Worm (Caenorhabditis elegans): ENCODE results near the gene Y57G11C.1147.

DNA sequence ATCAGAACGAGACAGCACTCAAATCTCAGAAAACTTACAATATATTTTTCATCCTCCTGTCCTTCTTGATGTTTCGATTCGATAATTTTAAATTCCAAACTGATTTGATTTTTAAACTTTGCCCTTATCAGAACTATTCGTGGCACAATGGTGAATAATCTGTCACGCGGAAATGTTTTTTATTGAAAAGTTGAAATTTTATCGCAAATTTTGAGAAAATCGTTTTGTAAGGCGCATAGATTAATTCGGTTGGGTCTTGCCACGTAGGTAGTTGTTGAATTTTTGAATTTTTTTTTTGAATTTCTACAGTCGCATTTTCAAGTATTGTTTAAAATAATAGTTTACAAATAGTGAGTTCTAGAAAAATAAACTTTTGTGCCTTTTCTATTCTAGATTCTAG is 36.5 kb downstream of the Y57G11C.1147 start, which contains the start of gene ptp-5.2:
- no peak for TF ChIP-seq ceh-34 (tag; optimal IDR thresholded peaks at IDR 0.05)
- no peak for TF ChIP-seq F13H6.1 (tag; optimal IDR thresholded peaks at IDR 0.05)
- no peak for TF ChIP-seq ceh-19 (GFP tag; optimal IDR thresholded peaks at IDR 0.05)
- TF ChIP-seq dmd-4 (tag; optimal IDR thresholded peaks at IDR 0.05; ENCODE audit: borderline replicate concordance): no peak
- TF ChIP-seq zip-5 (tag; optimal IDR thresholded peaks at IDR 0.05): no peak
- no peak for TF ChIP-seq lim-6 (tag; optimal IDR thresholded peaks at IDR 0.05)
- no peak for TF ChIP-seq ceh-9 (tag; optimal IDR thresholded peaks at IDR 0.05)
- no peak for TF ChIP-seq odd-2 (tag; optimal IDR thresholded peaks at IDR 0.05)
- TF ChIP-seq ets-4 (tag; optimal IDR thresholded peaks at IDR 0.05): no peak
- no peak for TF ChIP-seq unc-55 (GFP tag; optimal IDR thresholded peaks at IDR 0.05)
- TF ChIP-seq pax-1 (tag; optimal IDR thresholded peaks at IDR 0.05): no peak
